Worm (Caenorhabditis elegans) whole organism, midembryonic: ENCODE results near the gene C23H3.9.

Experiments used
- T22C8.4 ChIP-seq: fragments of 200-800 bp; sonication (Bioruptor generic); IDR thresholded peaks from 2 replicates; pipeline ENCODE4 v1.3.6; 2022; ENCODE audit warnings: missing genetic modification characterization, missing compliant biosample characterization
- cog-1 ChIP-seq: sonication (generic microtip); optimal IDR thresholded peaks from 2 replicates; lab custom pipeline; 2016; ENCODE audit warnings: missing genetic modification characterization, missing compliant biosample characterization
- flt-1 ChIP-seq: fragments of 200-800 bp; sonication (Bioruptor generic); IDR thresholded peaks from 2 replicates; pipeline ENCODE4 v1.3.6; 2022; ENCODE audit warnings: missing genetic modification characterization, missing compliant biosample characterization
- klf-2 ChIP-seq: fragments of 200-800 bp; sonication (Bioruptor generic); conservative IDR thresholded peaks from 2 replicates; pipeline ENCODE4 v1.3.6; 2022; ENCODE audit warnings: missing genetic modification reagents, missing genetic modification characterization, missing compliant biosample characterization
- med-1 ChIP-seq: sonication (generic microtip); optimal IDR thresholded peaks from 2 replicates; lab custom pipeline; 2017; ENCODE audit warnings: missing genetic modification characterization, mild to moderate bottlenecking, missing compliant biosample characterization, antibody characterized with exemption, missing genetic modification reagents; ENCODE audit not compliant: insufficient read depth
- ref-1 ChIP-seq: fragments of 200-800 bp; sonication (Bioruptor generic); conservative IDR thresholded peaks from 2 replicates; pipeline ENCODE4 v1.3.6; 2022; ENCODE audit warnings: missing genetic modification reagents, missing genetic modification characterization, missing compliant biosample characterization
- tab-1 ChIP-seq: fragments of 200-800 bp; sonication (Bioruptor generic); IDR thresholded peaks from 2 replicates; pipeline ENCODE4 v1.3.6; 2022; ENCODE audit warnings: missing genetic modification characterization, missing compliant biosample characterization
- ztf-23 ChIP-seq: fragments of 200-800 bp; sonication (Bioruptor generic); IDR thresholded peaks from 2 replicates; pipeline ENCODE4 v1.3.6; 2022; ENCODE audit warnings: missing genetic modification reagents, missing genetic modification characterization, missing compliant biosample characterization
- ztf-29 ChIP-seq: fragments of 200-800 bp; sonication (Bioruptor generic); IDR thresholded peaks from 2 replicates; pipeline ENCODE4 v1.3.6; 2022; ENCODE audit warnings: missing genetic modification reagents, missing genetic modification characterization, missing compliant biosample characterization

Gene C23H3.9

ce11 chrII:44740-45139, 34.3 kb downstream of the C23H3.9 start, which contains the start of gene rpoa-49:
rpoa-49 (plus strand) TSS chrII:45040.
- TF ChIP-seq klf-2 (GFP tag; lab: Robert Waterston, UW) (no peak), tab-1 (no peak), ztf-29 (GFP tag; lab: Robert Waterston, UW) (no peak), med-1 (GFP tag; lab: Kevin White, UChicago) (no peak), cog-1 (tag; lab: Kevin White, UChicago) (no peak), ztf-23 (GFP tag; lab: Robert Waterston, UW) (no peak), flt-1 (GFP tag; lab: Robert Waterston, UW) (no peak), ref-1 (GFP tag; lab: Robert Waterston, UW) (no peak), T22C8.4 (GFP tag; lab: Robert Waterston, UW) (no peak)

DNA sequence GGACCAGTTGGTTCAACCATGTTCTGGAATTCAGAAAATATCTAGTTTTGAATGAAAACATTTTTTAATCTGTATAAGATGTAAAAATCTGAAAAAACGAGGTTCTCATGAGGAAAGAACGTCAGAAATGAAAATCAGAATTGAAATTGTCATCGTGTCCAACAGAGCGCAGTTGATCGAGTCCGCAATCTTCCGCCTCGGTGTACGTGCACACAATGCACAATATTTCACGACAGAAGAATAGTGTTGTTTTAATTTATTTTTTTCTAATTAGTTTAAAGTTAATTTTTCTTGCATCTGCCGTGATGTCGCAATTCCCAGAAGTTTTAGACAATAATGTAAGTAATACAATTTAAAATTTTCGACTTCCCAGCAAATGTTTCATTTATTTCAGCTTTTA, 35.4 kb downstream of the C23H3.9 start, which contains the start of gene nfyc-1:
nfyc-1 (plus strand) TSS at position 268 of the 400 bp plus-strand sequence.
- TF ChIP-seq klf-2 (GFP tag; lab: Robert Waterston, UW) (no peak), med-1 (GFP tag; lab: Kevin White, UChicago) (no peak), flt-1 (GFP tag; lab: Robert Waterston, UW) (no peak), tab-1 (no peak), ref-1 (GFP tag; lab: Robert Waterston, UW) (no peak)

DNA sequence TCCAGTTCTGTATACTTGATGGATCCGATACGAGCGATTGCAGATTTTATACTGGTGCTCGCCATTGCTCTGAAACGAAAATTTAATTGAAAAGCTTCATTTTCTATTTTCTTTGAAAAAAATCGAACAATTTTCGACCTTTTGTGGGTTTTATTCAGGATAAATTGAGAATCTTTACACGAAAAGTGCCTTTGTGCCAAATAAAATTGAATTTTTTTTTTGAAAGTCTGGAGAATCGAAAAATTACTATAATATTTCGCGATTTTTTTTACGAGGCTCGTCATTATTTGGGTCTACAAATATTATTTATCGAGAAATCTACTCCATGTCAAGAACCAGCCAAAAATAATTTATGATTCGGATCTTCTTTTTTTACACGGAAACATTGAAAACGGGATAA, 37.2 kb downstream of the C23H3.9 start, which contains the start of gene F23F1.10:
F23F1.10 (minus strand) TSS at position 69 of the 400 bp plus-strand sequence.
- TF ChIP-seq T22C8.4 (GFP tag; lab: Robert Waterston, UW) (no peak), klf-2 (GFP tag; lab: Robert Waterston, UW) (no peak), tab-1 (no peak), cog-1 (tag; lab: Kevin White, UChicago) (no peak), ztf-23 (GFP tag; lab: Robert Waterston, UW) (no peak), ztf-29 (GFP tag; lab: Robert Waterston, UW) (no peak), flt-1 (GFP tag; lab: Robert Waterston, UW) (no peak), med-1 (GFP tag; lab: Kevin White, UChicago) (no peak), ref-1 (GFP tag; lab: Robert Waterston, UW) (no peak)

ce11 chrII:39437-39836, 39.6 kb downstream of the C23H3.9 start, which contains the start of gene spp-24:
spp-24 (minus strand) TSS chrII:39537.
- no peak for TF ChIP-seq ref-1 (GFP tag; lab: Robert Waterston, UW)
- TF ChIP-seq ztf-29 (GFP tag; lab: Robert Waterston, UW) = no peak
- no peak for TF ChIP-seq flt-1 (GFP tag; lab: Robert Waterston, UW)
- no peak for TF ChIP-seq T22C8.4 (GFP tag; lab: Robert Waterston, UW)
- no peak for TF ChIP-seq cog-1 (tag; lab: Kevin White, UChicago)
- no peak for TF ChIP-seq ztf-23 (GFP tag; lab: Robert Waterston, UW)
- no peak for TF ChIP-seq klf-2 (GFP tag; lab: Robert Waterston, UW)
- no peak for TF ChIP-seq tab-1
- TF ChIP-seq med-1 (GFP tag; lab: Kevin White, UChicago) = no peak

ce11 chrII:37213-37612, 41.9 kb downstream of the C23H3.9 start, which contains the start of gene F23F1.6:
F23F1.6 (minus strand) TSS chrII:37313.
- TF ChIP-seq med-1 (GFP tag; lab: Kevin White, UChicago) = no peak

DNA sequence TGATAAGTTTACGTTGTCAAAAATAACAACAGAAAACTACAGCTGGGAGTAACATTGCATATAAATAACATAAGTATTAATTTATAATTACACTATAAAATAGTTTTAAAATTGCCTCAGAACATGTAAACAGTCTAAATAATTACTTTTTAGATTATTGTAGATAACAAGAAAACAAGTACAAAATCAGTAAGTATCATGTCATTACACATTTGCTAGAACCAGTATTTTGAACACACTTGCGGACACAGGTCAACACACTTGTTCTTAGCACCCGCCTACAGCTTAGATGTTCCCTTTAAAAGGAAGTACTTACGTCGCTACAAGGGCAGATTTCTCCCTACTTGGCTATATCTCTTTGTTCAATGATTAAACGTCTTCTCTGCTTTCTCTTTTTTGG, 45.2 kb downstream of the C23H3.9 start, which contains the start of gene F23F1.2:
F23F1.2 (plus strand) TSS at position 301 of the 400 bp plus-strand sequence.
- no peak for TF ChIP-seq cog-1 (tag; lab: Kevin White, UChicago)
- TF ChIP-seq ztf-23 (GFP tag; lab: Robert Waterston, UW) = no peak
- no peak for TF ChIP-seq klf-2 (GFP tag; lab: Robert Waterston, UW)
- no peak for TF ChIP-seq flt-1 (GFP tag; lab: Robert Waterston, UW)
- no peak for TF ChIP-seq T22C8.4 (GFP tag; lab: Robert Waterston, UW)

ce11 chrII:31521-31920, 47.5 kb downstream of the C23H3.9 start, which contains the start of the genes F23F1.5 and fbxc-54:
F23F1.5 (minus strand) TSS chrII:31584.
fbxc-54 (plus strand) TSS chrII:31719.
- TF ChIP-seq ref-1 (GFP tag; lab: Robert Waterston, UW) = no peak
- TF ChIP-seq klf-2 (GFP tag; lab: Robert Waterston, UW) = no peak
- no peak for TF ChIP-seq T22C8.4 (GFP tag; lab: Robert Waterston, UW)
- TF ChIP-seq med-1 (GFP tag; lab: Kevin White, UChicago) = no peak
- no peak for TF ChIP-seq tab-1
- no peak for TF ChIP-seq cog-1 (tag; lab: Kevin White, UChicago)
- no peak for TF ChIP-seq ztf-23 (GFP tag; lab: Robert Waterston, UW)
- no peak for TF ChIP-seq flt-1 (GFP tag; lab: Robert Waterston, UW)
- TF ChIP-seq ztf-29 (GFP tag; lab: Robert Waterston, UW) = no peak

ce11 chrII:29578-29977, 49.5 kb downstream of the C23H3.9 start:
- TF ChIP-seq cog-1 (tag; lab: Kevin White, UChicago) = no peak
- TF ChIP-seq klf-2 (GFP tag; lab: Robert Waterston, UW) = no peak
- no peak for TF ChIP-seq T22C8.4 (GFP tag; lab: Robert Waterston, UW)
- no peak for TF ChIP-seq ref-1 (GFP tag; lab: Robert Waterston, UW)

ce11 chrII:28283-28682, 50.8 kb downstream of the C23H3.9 start, which contains the start of gene F23F1.4:
F23F1.4 (minus strand) TSS chrII:28423.
- TF ChIP-seq cog-1 (tag; lab: Kevin White, UChicago) (no peak), T22C8.4 (GFP tag; lab: Robert Waterston, UW) (no peak)

- no peak for TF ChIP-seq flt-1 (GFP tag; lab: Robert Waterston, UW)
- TF ChIP-seq ztf-23 (GFP tag; lab: Robert Waterston, UW) = 0 out of 2 replicates have a peak, but pooled peaks have one; percentile 56
- peak; percentile 26 for TF ChIP-seq cog-1 (tag; lab: Kevin White, UChicago)
Observed at ce11 chrII:24559-24998, 54.5 kb downstream of the C23H3.9 start, which contains the start of gene enee-1. enee-1 (plus strand) TSS chrII:24666.
